Fruit fly (Drosophila melanogaster) S2 (cell line): ENCODE results near the gene CG9915.

Experiments used
- CG8478 ChIP-seq: fragments of >200 bp; optimal IDR thresholded peaks from 2 replicates; lab custom pipeline; 2018
- CTCF ChIP-seq, 2 experiments: fragments of >200 bp; optimal IDR thresholded peaks; 2 replicates each; lab custom pipeline; 2018

- no peak for TF ChIP-seq CG8478 (lab: Kevin White, UChicago)
- no peak for TF ChIP-seq CTCF (optimal IDR thresholded peaks at IDR 0.05; lab: Kevin White, UChicago)
Measured at dm6 chrX:16297618-16298017, 15.3 kb downstream of the CG9915 start, which contains the start of gene ERp44.
